Worm (Caenorhabditis elegans) whole organism, L2 larva: Measurements from ENCODE around the gene adm-2.

ENCODE experiments used
- R02D3.7 ChIP-seq: fragments of 150-350 bp; optimal IDR thresholded peaks from 2 replicates; lab custom pipeline; 2014; ENCODE audit warnings: missing biosample characterization, missing genetic modification characterization
- elt-1 ChIP-seq: fragments of 150-350 bp; optimal IDR thresholded peaks from 2 replicates; lab custom pipeline; 2014; ENCODE audit warnings: missing biosample characterization, missing genetic modification characterization
- lin-39 ChIP-seq: fragments of 150-350 bp; optimal IDR thresholded peaks from 2 replicates; lab custom pipeline; 2014; ENCODE audit warnings: missing biosample characterization, missing genetic modification reagents, missing genetic modification characterization
- nhr-6 ChIP-seq: fragments of 150-350 bp; optimal IDR thresholded peaks from 2 replicates; lab custom pipeline; 2014; ENCODE audit warnings: missing biosample characterization, missing genetic modification characterization
- sma-3 ChIP-seq: sonication (generic microtip); optimal IDR thresholded peaks from 2 replicates; lab custom pipeline; 2016; ENCODE audit warnings: missing genetic modification reagents, missing genetic modification characterization, missing compliant biosample characterization

DNA sequence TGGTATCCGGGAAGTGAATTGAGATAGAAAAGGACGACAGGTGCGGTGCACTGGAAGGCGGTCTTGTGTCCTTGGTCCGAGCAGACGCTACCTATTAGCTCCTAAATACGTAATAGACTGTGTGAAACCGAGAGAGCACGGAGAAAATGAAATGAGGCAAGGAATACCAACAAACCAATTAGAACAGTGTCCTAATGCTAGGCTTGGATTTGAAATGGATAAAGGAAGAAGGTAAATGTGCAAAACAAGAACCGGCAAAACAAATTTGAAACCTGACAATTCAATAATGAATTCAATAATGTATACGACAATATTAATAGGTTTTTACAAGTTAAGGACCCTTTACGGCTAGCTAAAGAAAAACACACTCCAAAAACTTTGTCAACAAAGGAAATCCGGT lies 19.0 kb upstream of the adm-2 start, which contains the start of gene C04A11.2:
- TF ChIP-seq nhr-6 (tag; lab: Kevin White, UChicago) (no peak), lin-39 (no peak), sma-3 (GFP tag; lab: Kevin White, UChicago) (no peak), R02D3.7 (tag; lab: Kevin White, UChicago) (no peak), elt-1 (no peak)
